Fruit fly (Drosophila melanogaster) whole organism, prepupa: Measurements from ENCODE around the gene Sas-6.

Experiments used
- Blimp-1 ChIP-seq: fragments of 200-800 bp; sonication (Bioruptor generic); optimal IDR thresholded peaks from 3 replicates; lab custom pipeline; 2017; ENCODE audit warnings: missing biosample characterization, missing genetic modification characterization, mild to moderate bottlenecking, moderate library complexity, missing genetic modification reagents
- CG10669 ChIP-seq: fragments of 200-800 bp; sonication (Bioruptor generic); optimal IDR thresholded peaks from 3 replicates; lab custom pipeline; 2018; ENCODE audit warnings: missing biosample characterization, mild to moderate bottlenecking, missing genetic modification characterization, moderate library complexity
- CG11294 ChIP-seq: fragments of 200-800 bp; sonication (Bioruptor generic); IDR thresholded peaks from 2 replicates; pipeline ENCODE4 v1.3.6; 2022; ENCODE audit warnings: missing biosample characterization, missing genetic modification characterization
- CG11762 ChIP-seq: fragments of 200-800 bp; sonication (Bioruptor generic); optimal IDR thresholded peaks from 3 replicates; lab custom pipeline; 2016; ENCODE audit warnings: missing biosample characterization, missing genetic modification characterization; ENCODE audit not compliant: insufficient read depth
- CG11902 ChIP-seq: fragments of 200-800 bp; sonication (Bioruptor generic); optimal IDR thresholded peaks from 3 replicates; lab custom pipeline; 2016; ENCODE audit warnings: missing biosample characterization, missing genetic modification characterization
- CG15336 ChIP-seq: fragments of 200-800 bp; sonication (Bioruptor generic); IDR thresholded peaks from 2 replicates; pipeline ENCODE4 v1.3.6; 2022; ENCODE audit warnings: missing biosample characterization, missing genetic modification characterization
- CG1621 ChIP-seq: fragments of 200-800 bp; sonication (Bioruptor generic); optimal IDR thresholded peaks from 3 replicates; lab custom pipeline; 2018; ENCODE audit warnings: missing biosample characterization, mild to moderate bottlenecking, missing genetic modification characterization
- CG3032 ChIP-seq: fragments of 200-800 bp; optimal IDR thresholded peaks from 2 replicates; lab custom pipeline; 2019; ENCODE audit warnings: missing biosample characterization, mild to moderate bottlenecking, missing genetic modification characterization, moderate library complexity
- CG31627 ChIP-seq: fragments of 200-800 bp; sonication (Bioruptor generic); optimal IDR thresholded peaks from 3 replicates; lab custom pipeline; 2016; ENCODE audit warnings: missing biosample characterization, missing genetic modification characterization
- CG32006 ChIP-seq: fragments of 200-800 bp; sonication (Bioruptor generic); optimal IDR thresholded peaks from 3 replicates; lab custom pipeline; 2017; ENCODE audit warnings: missing biosample characterization, mild to moderate bottlenecking, missing genetic modification characterization
- CG34406 ChIP-seq: fragments of 200-800 bp; sonication (Bioruptor generic); optimal IDR thresholded peaks from 3 replicates; lab custom pipeline; 2016; ENCODE audit warnings: missing biosample characterization, missing genetic modification characterization
- CG3919 ChIP-seq: fragments of 200-800 bp; sonication (Bioruptor generic); optimal IDR thresholded peaks from 3 replicates; lab custom pipeline; 2016; ENCODE audit warnings: missing biosample characterization, missing genetic modification characterization
- CG4318 ChIP-seq: fragments of 200-800 bp; sonication (Bioruptor generic); optimal IDR thresholded peaks from 3 replicates; lab custom pipeline; 2017; ENCODE audit warnings: missing biosample characterization, mild to moderate bottlenecking, missing genetic modification characterization
- CG6163 ChIP-seq: fragments of 200-800 bp; sonication (Bioruptor generic); IDR thresholded peaks from 3 replicates; pipeline ENCODE4 v1.3.6; 2022; ENCODE audit warnings: missing biosample characterization, missing genetic modification characterization
- CG6276 ChIP-seq: fragments of 200-800 bp; sonication (Bioruptor generic); optimal IDR thresholded peaks from 2 replicates; lab custom pipeline; 2017; ENCODE audit warnings: missing biosample characterization, mild to moderate bottlenecking, missing genetic modification characterization
- CG6792 ChIP-seq: fragments of 200-800 bp; sonication (Bioruptor generic); optimal IDR thresholded peaks from 3 replicates; lab custom pipeline; 2016; ENCODE audit warnings: missing biosample characterization, missing genetic modification characterization
- CG6808 ChIP-seq: fragments of 200-800 bp; sonication (Bioruptor generic); optimal IDR thresholded peaks from 3 replicates; lab custom pipeline; 2017; ENCODE audit warnings: missing biosample characterization, missing genetic modification characterization, mild to moderate bottlenecking, moderate library complexity, missing genetic modification reagents
- CG6854 ChIP-seq: fragments of 200-800 bp; sonication (Bioruptor generic); optimal IDR thresholded peaks from 2 replicates; lab custom pipeline; 2017; ENCODE audit warnings: missing biosample characterization, mild to moderate bottlenecking, missing genetic modification characterization
- CG7368 ChIP-seq: fragments of 200-800 bp; sonication (Bioruptor generic); optimal IDR thresholded peaks from 3 replicates; lab custom pipeline; 2016; ENCODE audit warnings: missing biosample characterization, missing genetic modification characterization
- CG8119 ChIP-seq: fragments of 200-800 bp; sonication (Bioruptor generic); IDR thresholded peaks from 3 replicates; pipeline ENCODE4 v1.3.6; 2022; ENCODE audit warnings: missing biosample characterization, missing genetic modification characterization
- CG8319 ChIP-seq: fragments of 200-800 bp; sonication (Bioruptor generic); optimal IDR thresholded peaks from 3 replicates; lab custom pipeline; 2016; ENCODE audit warnings: missing biosample characterization, missing genetic modification characterization
- CG8632 ChIP-seq: fragments of 200-800 bp; sonication (Bioruptor generic); optimal IDR thresholded peaks from 3 replicates; lab custom pipeline; 2016; ENCODE audit warnings: missing biosample characterization, missing genetic modification characterization
- Eip75B ChIP-seq: fragments of 200-800 bp; sonication (Bioruptor generic); optimal IDR thresholded peaks from 3 replicates; lab custom pipeline; 2016; ENCODE audit warnings: missing biosample characterization, missing genetic modification characterization
- Eip78C ChIP-seq: fragments of 200-800 bp; sonication (Bioruptor generic); peaks from one replicate; lab custom pipeline; 2016; ENCODE audit warnings: missing biosample characterization, missing genetic modification characterization
- Hr38 ChIP-seq: sonication (Bioruptor generic); optimal IDR thresholded peaks from 2 replicates; lab custom pipeline; 2016; ENCODE audit warnings: missing biosample characterization, missing genetic modification characterization
- Hr39 ChIP-seq: fragments of 200-800 bp; sonication (Bioruptor generic); optimal IDR thresholded peaks from 2 replicates; lab custom pipeline; 2016; ENCODE audit warnings: missing biosample characterization, missing genetic modification characterization
- Lpt ChIP-seq: fragments of 200-800 bp; sonication (Bioruptor generic); optimal IDR thresholded peaks from 3 replicates; lab custom pipeline; 2016; ENCODE audit warnings: missing biosample characterization, missing genetic modification characterization
- Met ChIP-seq: fragments of 200-800 bp; sonication (Bioruptor generic); optimal IDR thresholded peaks from 3 replicates; lab custom pipeline; 2016; ENCODE audit warnings: missing biosample characterization, missing genetic modification characterization
- Smox ChIP-seq: fragments of 200-800 bp; sonication (Bioruptor generic); optimal IDR thresholded peaks from 3 replicates; lab custom pipeline; 2016; ENCODE audit warnings: missing biosample characterization, missing genetic modification characterization
- Sox102F ChIP-seq: fragments of 200-800 bp; sonication (Bioruptor generic); optimal IDR thresholded peaks from 2 replicates; lab custom pipeline; 2016; ENCODE audit warnings: missing biosample characterization, mild to moderate bottlenecking, missing genetic modification characterization
- Sox14 ChIP-seq: fragments of 200-800 bp; sonication (Bioruptor generic); optimal IDR thresholded peaks from 3 replicates; lab custom pipeline; 2016; ENCODE audit warnings: missing biosample characterization, missing genetic modification characterization
- Sox15 ChIP-seq: fragments of 200-800 bp; sonication (Bioruptor generic); optimal IDR thresholded peaks from 3 replicates; lab custom pipeline; 2016; ENCODE audit warnings: missing biosample characterization, missing genetic modification characterization
- achi ChIP-seq: fragments of 200-800 bp; sonication (Bioruptor generic); optimal IDR thresholded peaks from 3 replicates; lab custom pipeline; 2016; ENCODE audit warnings: missing biosample characterization, missing genetic modification characterization
- acj6 ChIP-seq: fragments of 200-800 bp; sonication (Bioruptor generic); optimal IDR thresholded peaks from 3 replicates; lab custom pipeline; 2016; ENCODE audit warnings: missing biosample characterization, missing genetic modification characterization
- cyc ChIP-seq: fragments of 200-800 bp; sonication (Bioruptor generic); optimal IDR thresholded peaks from 3 replicates; lab custom pipeline; 2016; ENCODE audit warnings: missing biosample characterization, missing genetic modification characterization
- dac ChIP-seq: fragments of 200-800 bp; sonication (Bioruptor generic); optimal IDR thresholded peaks from 2 replicates; lab custom pipeline; 2017; ENCODE audit warnings: missing biosample characterization, mild to moderate bottlenecking, missing genetic modification characterization
- eg ChIP-seq: fragments of 200-800 bp; sonication (Bioruptor generic); IDR thresholded peaks from 3 replicates; pipeline ENCODE4 v1.3.6; 2022; ENCODE audit warnings: missing biosample characterization, missing genetic modification characterization
- esn ChIP-seq: fragments of 200-800 bp; sonication (Bioruptor generic); optimal IDR thresholded peaks from 2 replicates; lab custom pipeline; 2016; ENCODE audit warnings: missing biosample characterization, mild to moderate bottlenecking, missing genetic modification characterization, moderate library complexity
- fd85E ChIP-seq: fragments of 200-800 bp; sonication (Bioruptor generic); optimal IDR thresholded peaks from 3 replicates; lab custom pipeline; 2016; ENCODE audit warnings: missing biosample characterization, missing genetic modification characterization
- lz ChIP-seq: fragments of 200-800 bp; sonication (Bioruptor generic); optimal IDR thresholded peaks from 3 replicates; lab custom pipeline; 2016; ENCODE audit warnings: missing biosample characterization, missing genetic modification characterization
- net ChIP-seq: fragments of 200-800 bp; sonication (Bioruptor generic); optimal IDR thresholded peaks from 3 replicates; lab custom pipeline; 2016; ENCODE audit warnings: missing biosample characterization, missing genetic modification characterization
- pdm3 ChIP-seq: fragments of 200-800 bp; sonication (Bioruptor generic); optimal IDR thresholded peaks from 3 replicates; lab custom pipeline; 2016; ENCODE audit warnings: missing biosample characterization, missing genetic modification characterization
- salr ChIP-seq, 2 experiments: fragments of 200-800 bp; sonication (Bioruptor generic); optimal IDR thresholded peaks; 3 replicates each; lab custom pipeline; 2016 to 2018; ENCODE audit warnings: missing biosample characterization in 2 of 2, missing genetic modification characterization in 2 of 2, mild to moderate bottlenecking in 1 of 2
- spab ChIP-seq: fragments of 200-800 bp; sonication (Bioruptor generic); optimal IDR thresholded peaks from 2 replicates; lab custom pipeline; 2017; ENCODE audit warnings: missing biosample characterization, mild to moderate bottlenecking, missing genetic modification characterization, missing genetic modification reagents
- ss ChIP-seq, 2 experiments: fragments of 200-800 bp; sonication (Bioruptor generic); optimal IDR thresholded peaks; 2 replicates in 1 of 2; 3 replicates in 1 of 2; lab custom pipeline; 2017 to 2018; ENCODE audit warnings: mild to moderate bottlenecking in 2 of 2, missing biosample characterization in 2 of 2, missing genetic modification characterization in 2 of 2, moderate library complexity in 1 of 2
- svp ChIP-seq: fragments of 200-800 bp; sonication (Bioruptor generic); peaks from one replicate; lab custom pipeline; 2016; ENCODE audit warnings: missing biosample characterization, missing genetic modification characterization
- topi ChIP-seq: fragments of 200-800 bp; sonication (Bioruptor generic); optimal IDR thresholded peaks from 3 replicates; lab custom pipeline; 2016; ENCODE audit warnings: missing biosample characterization, missing genetic modification characterization

Sas-6 gene

dm6 chr3R:29982027-29982426, 13.1 kb upstream of the Sas-6 start (continued):
- TF ChIP-seq CG7368 (GFP tag; lab: Kevin White, UChicago), result no peak
- TF ChIP-seq CG8319 (GFP tag; lab: Kevin White, UChicago), result no peak
- peak; percentile 2 for TF ChIP-seq CG6276 (GFP tag; lab: Kevin White, UChicago)
- TF ChIP-seq CG8632 (GFP tag; lab: Kevin White, UChicago), result no peak
- no peak for TF ChIP-seq cyc (GFP tag; lab: Kevin White, UChicago)
- no peak for TF ChIP-seq Sox15 (GFP tag; lab: Kevin White, UChicago)
- peak; percentile 87 for TF ChIP-seq CG15336 (GFP tag; lab: Robert Waterston, UW)
- TF ChIP-seq acj6, result peak; percentile 44
- TF ChIP-seq CG6808 (GFP tag; lab: Kevin White, UChicago), result no peak
- no peak for TF ChIP-seq CG1621 (tag; lab: Kevin White, UChicago)
- no peak for TF ChIP-seq topi
- TF ChIP-seq Hr38 (GFP tag; lab: Kevin White, UChicago), result no peak
- TF ChIP-seq esn (GFP tag; lab: Kevin White, UChicago), result no peak
- no peak for TF ChIP-seq Smox (GFP tag; lab: Kevin White, UChicago)
- TF ChIP-seq CG6163 (GFP tag; lab: Robert Waterston, UW), result peak; percentile 84
- TF ChIP-seq fd85E (GFP tag; lab: Kevin White, UChicago), result no peak

dm6 chr3R:29983073-29983544, 12.0 kb upstream of the Sas-6 start, which contains the start of gene CG7896:
Gene CG7896, plus strand, starts transcription at chr3R:29983426.
- TF ChIP-seq CG11294 (GFP tag; lab: Robert Waterston, UW), result peak; percentile 80
- TF ChIP-seq CG11902, result peak; percentile 76
- TF ChIP-seq CG7368 (GFP tag; lab: Kevin White, UChicago), result peak; percentile 74
- peak; percentile 81 for TF ChIP-seq CG8632 (GFP tag; lab: Kevin White, UChicago)
- TF ChIP-seq Met (GFP tag; lab: Kevin White, UChicago), result peak; percentile 85
- peak; percentile 18 to 72 for TF ChIP-seq salr (GFP tag; optimal IDR thresholded peaks at IDR 0.05; lab: Kevin White, UChicago)
- peak; percentile 70 for TF ChIP-seq pdm3 (GFP tag; lab: Kevin White, UChicago)
- TF ChIP-seq acj6, result peak; percentile 84
- no peak for TF ChIP-seq Hr38 (GFP tag; lab: Kevin White, UChicago)
- TF ChIP-seq Blimp-1, result peak; percentile 49
- peak; percentile 69 for TF ChIP-seq spab (GFP tag; lab: Kevin White, UChicago)
- TF ChIP-seq CG3919 (GFP tag; lab: Kevin White, UChicago), result peak; percentile 83
- TF ChIP-seq achi, result peak; percentile 87
- TF ChIP-seq topi, result peak; percentile 80
- peak; percentile 73 for TF ChIP-seq Lpt (GFP tag; lab: Kevin White, UChicago)
- peak; percentile 80 for TF ChIP-seq Sox102F (GFP tag; lab: Kevin White, UChicago)
- TF ChIP-seq CG34406 (GFP tag; lab: Kevin White, UChicago), result peak; percentile 86
- peak; percentile 94 for TF ChIP-seq Eip78C (GFP tag; lab: Kevin White, UChicago)
- TF ChIP-seq svp, result peak; percentile 97
- TF ChIP-seq cyc (GFP tag; lab: Kevin White, UChicago), result peak; percentile 77
- TF ChIP-seq CG6792 (GFP tag; lab: Kevin White, UChicago), result peak; percentile 87
- peak; percentile 59 for TF ChIP-seq Hr39 (GFP tag; lab: Kevin White, UChicago)
- peak; percentile 78 for TF ChIP-seq CG8319 (GFP tag; lab: Kevin White, UChicago)
- peak; percentile 78 for TF ChIP-seq net (GFP tag; lab: Kevin White, UChicago)
- no peak for TF ChIP-seq CG4318 (GFP tag; lab: Kevin White, UChicago)
- peak; percentile 75 for TF ChIP-seq Sox15 (GFP tag; lab: Kevin White, UChicago)
- peak; percentile 34 for TF ChIP-seq fd85E (GFP tag; lab: Kevin White, UChicago)
- peak; percentile 67 for TF ChIP-seq CG31627 (GFP tag; lab: Kevin White, UChicago)
- peak; percentile 67 for TF ChIP-seq CG6854 (GFP tag; lab: Kevin White, UChicago)
- peak; percentile 93 for TF ChIP-seq CG8119 (GFP tag; lab: Robert Waterston, UW)
- TF ChIP-seq CG6163 (GFP tag; lab: Robert Waterston, UW), result peak; percentile 93
- peak; percentile 88 for TF ChIP-seq eg (GFP tag; lab: Robert Waterston, UW)
- peak; percentile 90 for TF ChIP-seq esn (GFP tag; lab: Kevin White, UChicago)
- peak; percentile 70 for TF ChIP-seq Sox14 (GFP tag; lab: Kevin White, UChicago)
- peak; percentile 80 for TF ChIP-seq CG6808 (GFP tag; lab: Kevin White, UChicago)
- peak; percentile 67 for TF ChIP-seq dac
- TF ChIP-seq CG32006 (GFP tag; lab: Kevin White, UChicago), result peak; percentile 91
- peak; percentile 56 to 86 for TF ChIP-seq ss (GFP tag; optimal IDR thresholded peaks at IDR 0.05; lab: Kevin White, UChicago)
- peak; percentile 87 for TF ChIP-seq CG3032 (tag; lab: Kevin White, UChicago)
- TF ChIP-seq CG10669, result peak; percentile 73
- TF ChIP-seq CG6276 (GFP tag; lab: Kevin White, UChicago), result peak; percentile 78
- TF ChIP-seq Eip75B (GFP tag; lab: Kevin White, UChicago), result peak; percentile 76
- peak; percentile 83 for TF ChIP-seq lz (GFP tag; lab: Kevin White, UChicago)
- TF ChIP-seq CG11762 (GFP tag; lab: Kevin White, UChicago), result peak; percentile 65
